Worm (Caenorhabditis elegans): ENCODE measurements around the gene Y53C12B.7.

Y53C12B.7 gene

ce11 chrII:9713083-9713482 lies 39.9 kb downstream of the Y53C12B.7 start:
- TF ChIP-seq nhr-25 (tag; optimal IDR thresholded peaks at IDR 0.05) (peak; percentile 31), elt-3 (tag; optimal IDR thresholded peaks at IDR 0.05) (no peak), nhr-129 (tag; optimal IDR thresholded peaks at IDR 0.05) (no peak), nhr-23 (tag; optimal IDR thresholded peaks at IDR 0.05) (no peak), sma-9 (GFP tag; optimal IDR thresholded peaks at IDR 0.05) (peak; percentile 12), sma-9 (tag; optimal IDR thresholded peaks at IDR 0.05) (no peak), lsy-2 (tag; optimal IDR thresholded peaks at IDR 0.05) (no peak), aly-2 (tag; optimal IDR thresholded peaks at IDR 0.05) (no peak), ceh-16 (tag; optimal IDR thresholded peaks at IDR 0.05) (no peak), lin-13 (GFP tag; optimal IDR thresholded peaks at IDR 0.05) (no peak), ztf-11 (tag; optimal IDR thresholded peaks at IDR 0.05) (no peak), nhr-6 (tag; optimal IDR thresholded peaks at IDR 0.05) (no peak)

ce11 chrII:9708835-9709299 lies 44.2 kb downstream of the Y53C12B.7 start, which contains the start of gene glt-5:
TSS of gene glt-5 (minus strand) at chrII:9708885.
- TF ChIP-seq lsy-2 (tag; optimal IDR thresholded peaks at IDR 0.05) = no peak
- TF ChIP-seq sma-9 (GFP tag; optimal IDR thresholded peaks at IDR 0.05) = peak; percentile 51
- TF ChIP-seq sma-9 (tag; optimal IDR thresholded peaks at IDR 0.05) = no peak

ce11 chrII:9706207-9706606 lies 46.8 kb downstream of the Y53C12B.7 start, which contains the start of gene Y53C12A.3:
TSS of gene Y53C12A.3 (minus strand) at chrII:9706240.
- TF ChIP-seq crh-2 (tag; optimal IDR thresholded peaks at IDR 0.05) = peak; percentile 39
- TF ChIP-seq unc-39 (tag; optimal IDR thresholded peaks at IDR 0.05) = no peak
- peak; percentile 79 for TF ChIP-seq unc-55 (GFP tag; optimal IDR thresholded peaks at IDR 0.05)
- TF ChIP-seq lin-39 (tag; optimal IDR thresholded peaks at IDR 0.05) = no peak
- TF ChIP-seq ztf-1 (GFP tag; conservative IDR thresholded peaks at IDR 0.05) = no peak
- TF ChIP-seq lin-13 (GFP tag; optimal IDR thresholded peaks at IDR 0.05) = peak; percentile 34
- TF ChIP-seq lin-11 (tag; optimal IDR thresholded peaks at IDR 0.05) = no peak
- peak; percentile 24 for TF ChIP-seq blmp-1 (tag; optimal IDR thresholded peaks at IDR 0.05; ENCODE audit: insufficient read depth)
- TF ChIP-seq egl-27 (tag; optimal IDR thresholded peaks at IDR 0.05) = no peak
- peak; percentile 7 for TF ChIP-seq nhr-129 (tag; optimal IDR thresholded peaks at IDR 0.05)
- no peak for TF ChIP-seq elt-1 (tag; optimal IDR thresholded peaks at IDR 0.05)
- peak; percentile 40 for TF ChIP-seq C34F6.9 (tag; optimal IDR thresholded peaks at IDR 0.05)
- TF ChIP-seq dmd-4 (tag; optimal IDR thresholded peaks at IDR 0.05) = no peak
- no peak for TF ChIP-seq nhr-21 (tag; optimal IDR thresholded peaks at IDR 0.05)
- TF ChIP-seq ztf-4 (tag; optimal IDR thresholded peaks at IDR 0.05) = no peak
- peak in 1 of 2 experiments; percentile 74 for TF ChIP-seq lsy-2 (tag; optimal IDR thresholded peaks at IDR 0.05)
- TF ChIP-seq sma-9 (GFP tag; optimal IDR thresholded peaks at IDR 0.05) = no peak
- no peak for TF ChIP-seq sma-9 (tag; optimal IDR thresholded peaks at IDR 0.05)
- peak; percentile 7 for TF ChIP-seq sma-3 (GFP tag; optimal IDR thresholded peaks at IDR 0.05)
- TF ChIP-seq nhr-77 (tag; optimal IDR thresholded peaks at IDR 0.05) = no peak
- TF ChIP-seq fos-1 (tag; optimal IDR thresholded peaks at IDR 0.05) = peak; percentile 17
- no peak for TF ChIP-seq ztf-11 (tag; optimal IDR thresholded peaks at IDR 0.05)
- no peak for TF ChIP-seq sem-4 (tag; optimal IDR thresholded peaks at IDR 0.05)
- TF ChIP-seq gmeb-1 (tag; optimal IDR thresholded peaks at IDR 0.05) = peak; percentile 91

- no peak for TF ChIP-seq unc-39 (tag; optimal IDR thresholded peaks at IDR 0.05)
- no peak for TF ChIP-seq unc-62 (GFP tag; optimal IDR thresholded peaks at IDR 0.05)
- TF ChIP-seq R02D3.7 (tag; optimal IDR thresholded peaks at IDR 0.05) = no peak
- no peak for TF ChIP-seq ztf-1 (GFP tag; conservative IDR thresholded peaks at IDR 0.05)
- TF ChIP-seq nhr-6 (tag; optimal IDR thresholded peaks at IDR 0.05) = no peak
- TF ChIP-seq nhr-21 (tag; optimal IDR thresholded peaks at IDR 0.05) = no peak
- TF ChIP-seq egl-27 (tag; optimal IDR thresholded peaks at IDR 0.05) = no peak
- TF ChIP-seq lin-13 (GFP tag; optimal IDR thresholded peaks at IDR 0.05) = no peak
- no peak for TF ChIP-seq crh-2 (tag; optimal IDR thresholded peaks at IDR 0.05)
- no peak for TF ChIP-seq mdl-1 (tag; optimal IDR thresholded peaks at IDR 0.05)
Measured at ce11 chrII:9704746-9705145, 48.3 kb downstream of the Y53C12B.7 start, which contains the start of gene Y53C12A.10. TSS of gene Y53C12A.10 (minus strand) at chrII:9704846.

DNA sequence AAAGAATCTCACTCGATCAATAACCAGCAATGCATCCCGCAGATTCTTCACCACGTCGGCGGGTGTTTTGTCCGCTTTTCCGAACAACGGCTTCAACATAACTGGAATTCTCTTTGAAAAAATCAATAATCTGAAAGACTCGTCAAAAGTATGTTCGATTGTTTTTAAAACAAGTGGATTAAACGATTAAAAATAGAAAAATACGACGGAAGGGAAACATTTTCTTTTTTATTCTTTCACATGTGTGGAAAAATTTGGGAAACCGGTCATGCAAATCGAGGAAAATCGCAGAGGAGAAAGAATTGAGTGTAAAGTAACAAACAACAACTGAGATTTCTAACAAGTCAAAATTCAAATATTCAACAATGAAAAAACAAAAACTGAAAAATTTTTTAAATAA lies 49.4 kb downstream of the Y53C12B.7 start, which contains the start of gene mop-25.2:
Gene mop-25.2 (minus strand): TSS at position 101 of the 400 bp plus-strand sequence.
- TF ChIP-seq nhr-129 (tag; optimal IDR thresholded peaks at IDR 0.05) (no peak), nhr-237 (tag; optimal IDR thresholded peaks at IDR 0.05) (no peak), fos-1 (tag; optimal IDR thresholded peaks at IDR 0.05) (no peak), ztf-4 (tag; optimal IDR thresholded peaks at IDR 0.05) (no peak), mdl-1 (tag; optimal IDR thresholded peaks at IDR 0.05) (no peak), snpc-4 (tag; optimal IDR thresholded peaks at IDR 0.05) (no peak), lin-11 (tag; optimal IDR thresholded peaks at IDR 0.05) (no peak), unc-39 (tag; optimal IDR thresholded peaks at IDR 0.05) (no peak), nhr-21 (tag; optimal IDR thresholded peaks at IDR 0.05) (no peak)
